Fruit fly (Drosophila melanogaster): ENCODE results near the gene Teh4.

The Teh4 gene

dm6 chr3L:4193730-4194649 is 15.9 kb upstream of the Teh4 start, which contains the start of gene CG43367 (continued):
- TF ChIP-seq kay (GFP tag; optimal IDR thresholded peaks at IDR 0.05) (peak; percentile 26), kni (GFP tag; optimal IDR thresholded peaks at IDR 0.05) (peak; percentile 60), her (GFP tag; optimal IDR thresholded peaks at IDR 0.05) (no peak), CG8924 (tag; optimal IDR thresholded peaks at IDR 0.05) (no peak), Atf-2 (GFP tag; optimal IDR thresholded peaks at IDR 0.05) (no peak), Drgx (GFP tag; IDR thresholded peaks at IDR 0.05) (no peak), lilli (GFP tag; optimal IDR thresholded peaks at IDR 0.05) (no peak), CG14710 (tag; optimal IDR thresholded peaks at IDR 0.05) (no peak), Mrtf (GFP tag; IDR thresholded peaks at IDR 0.05) (no peak), CG10979 (tag; optimal IDR thresholded peaks at IDR 0.05) (no peak), CG17328 (GFP tag; IDR thresholded peaks at IDR 0.05) (no peak), gsb-n (tag; optimal IDR thresholded peaks at IDR 0.05) (no peak), Dfd (GFP tag; optimal IDR thresholded peaks at IDR 0.05) (no peak), CG13123 (GFP tag; optimal IDR thresholded peaks at IDR 0.05) (no peak), CG2889 (GFP tag; IDR thresholded peaks at IDR 0.05) (no peak), Oli (tag; optimal IDR thresholded peaks at IDR 0.05) (no peak), CG3847 (GFP tag; IDR thresholded peaks at IDR 0.05) (peak; percentile 56), odd (GFP tag; optimal IDR thresholded peaks at IDR 0.05) (no peak), Dp (GFP tag; optimal IDR thresholded peaks at IDR 0.05) (peak; percentile 97), Gsc (GFP tag; IDR thresholded peaks at IDR 0.05) (no peak), slou (GFP tag; optimal IDR thresholded peaks at IDR 0.05) (no peak), CG4854 (GFP tag; optimal IDR thresholded peaks at IDR 0.05) (no peak), klu (GFP tag; IDR thresholded peaks at IDR 0.05) (0 out of 2 replicates have a peak, but pooled peaks have one; percentile 21), MTF-1 (GFP tag; optimal IDR thresholded peaks at IDR 0.05; ENCODE audit: borderline replicate concordance) (peak; percentile 6), CG8089 (GFP tag; optimal IDR thresholded peaks at IDR 0.05) (no peak), ato (GFP tag; IDR thresholded peaks at IDR 0.05; ENCODE audit: partially characterized antibody) (no peak), CG9876 (GFP tag; optimal IDR thresholded peaks at IDR 0.05) (no peak), br (optimal IDR thresholded peaks at IDR 0.05) (no peak), CG3281 (GFP tag; optimal IDR thresholded peaks at IDR 0.05) (no peak), Doc3 (GFP tag; IDR thresholded peaks at IDR 0.05; ENCODE audit: partially characterized antibody) (no peak), dmrt11E (tag; optimal IDR thresholded peaks at IDR 0.05) (no peak), sr (GFP tag; IDR thresholded peaks at IDR 0.05) (peak; percentile 77), chif (GFP tag; optimal IDR thresholded peaks at IDR 0.05) (peak in 1 of 2 experiments; percentile 3), HmgZ (tag; optimal IDR thresholded peaks at IDR 0.05) (peak; percentile 45), CG1529 (GFP tag; optimal IDR thresholded peaks at IDR 0.05) (no peak), gfzf (GFP tag; optimal IDR thresholded peaks at IDR 0.05) (peak; percentile 47), CG3065 (GFP tag; optimal IDR thresholded peaks at IDR 0.05) (no peak), pros (GFP tag; optimal IDR thresholded peaks at IDR 0.05) (no peak), stwl (tag; optimal IDR thresholded peaks at IDR 0.05) (peak; percentile 50), run (tag; optimal IDR thresholded peaks at IDR 0.05) (no peak), wdn (GFP tag; IDR thresholded peaks at IDR 0.05) (no peak), CG11695 (GFP tag; IDR thresholded peaks at IDR 0.05) (no peak), ab (GFP tag; optimal IDR thresholded peaks at IDR 0.05) (no peak), CG33557 (GFP tag; optimal IDR thresholded peaks at IDR 0.05) (no peak), CG34422 (GFP tag; IDR thresholded peaks at IDR 0.05) (peak; percentile 29; the same call in 1 of the 3 replicates), sens (GFP tag) (no peak), CG43689 (GFP tag; IDR thresholded peaks at IDR 0.05) (no peak), BEAF-32 (GFP tag; optimal IDR thresholded peaks at IDR 0.05) (no peak), btn (GFP tag; optimal IDR thresholded peaks at IDR 0.05) (no peak), gce (GFP tag; IDR thresholded peaks at IDR 0.05) (no peak)

Measured in whole organism, embryonic.